Worm (Caenorhabditis elegans) whole organism, young adult: Measurements from ENCODE around the gene him-14.
A peak's percentile ranks its signal among the peaks of the same experiment; 100 is the strongest.

Source experiments
- B0019.2 ChIP-seq: fragments of 200-800 bp; sonication (Bioruptor generic); conservative IDR thresholded peaks from 2 replicates; pipeline ENCODE4 v1.3.6; 2022; ENCODE audit warnings: missing genetic modification reagents, missing genetic modification characterization, missing compliant biosample characterization
- T07F8.4 ChIP-seq: sonication (generic microtip); optimal IDR thresholded peaks from 2 replicates; lab custom pipeline; 2016; ENCODE audit warnings: mild to moderate bottlenecking, missing genetic modification characterization, moderate library complexity, missing compliant biosample characterization
- Y56A3A.18 ChIP-seq: fragments of 200-800 bp; sonication (Bioruptor generic); IDR thresholded peaks from 2 replicates; pipeline ENCODE4 v1.3.6; 2022; ENCODE audit warnings: missing genetic modification reagents, missing genetic modification characterization, missing compliant biosample characterization
- Y79H2A.3 ChIP-seq: fragments of 200-800 bp; sonication (Bioruptor generic); conservative IDR thresholded peaks from 2 replicates; pipeline ENCODE4 v1.3.6; 2022; ENCODE audit warnings: missing genetic modification reagents, missing genetic modification characterization, missing compliant biosample characterization
- ama-1 ChIP-seq, 3 experiments: fragments of 150-350 bp in 1 of 3; sonication (generic microtip) in 2 of 3; optimal IDR thresholded peaks; 2 replicates each; lab custom pipeline; 2014 to 2018; ENCODE audit warnings: missing biosample characterization in 2 of 3, missing genetic modification characterization in 2 of 3, missing genetic modification reagents in 2 of 3
- attf-5 ChIP-seq: fragments of 200-800 bp; sonication (Bioruptor generic); optimal IDR thresholded peaks from 2 replicates; lab custom pipeline; 2018; ENCODE audit warnings: mild to moderate bottlenecking, missing genetic modification characterization, missing compliant biosample characterization
- attf-6 ChIP-seq: fragments of 200-800 bp; sonication (Bioruptor generic); IDR thresholded peaks from 2 replicates; pipeline ENCODE4 v1.3.6; 2022; ENCODE audit warnings: missing genetic modification reagents, missing genetic modification characterization, missing compliant biosample characterization
- bed-1 ChIP-seq: fragments of 200-800 bp; sonication (Bioruptor generic); IDR thresholded peaks from 2 replicates; pipeline ENCODE4 v1.3.6; 2022; ENCODE audit warnings: missing genetic modification reagents, missing genetic modification characterization, missing compliant biosample characterization
- bed-2 ChIP-seq: fragments of 200-800 bp; sonication (Bioruptor generic); IDR thresholded peaks from 2 replicates; pipeline ENCODE4 v1.3.6; 2022; ENCODE audit warnings: missing genetic modification reagents, missing genetic modification characterization, missing compliant biosample characterization
- cebp-1 ChIP-seq, 2 experiments: fragments of 200-800 bp in 1 of 2; sonication (Bioruptor generic) in 1 of 2; sonication (generic microtip) in 1 of 2; IDR thresholded peaks in 1 of 2; optimal IDR thresholded peaks in 1 of 2; 2 replicates each; pipeline versions ENCODE4 v1.3.6 to Lab custom; 2017 to 2022; ENCODE audit warnings: missing compliant biosample characterization in 2 of 2, missing genetic modification characterization in 2 of 2, mild to moderate bottlenecking in 1 of 2, missing genetic modification reagents in 1 of 2, moderate library complexity in 1 of 2
- ceh-58 ChIP-seq: fragments of 200-800 bp; sonication (Bioruptor generic); IDR thresholded peaks from 2 replicates; pipeline ENCODE4 v1.3.6; 2022; ENCODE audit warnings: missing genetic modification characterization, missing compliant biosample characterization
- ceh-79 ChIP-seq: sonication (generic microtip); optimal IDR thresholded peaks from 2 replicates; lab custom pipeline; 2017; ENCODE audit warnings: mild to moderate bottlenecking, missing genetic modification characterization, missing compliant biosample characterization
- die-1 ChIP-seq: sonication (generic microtip); optimal IDR thresholded peaks from 2 replicates; lab custom pipeline; 2016; ENCODE audit warnings: missing genotype, mild to moderate bottlenecking, missing genetic modification characterization, missing compliant biosample characterization
- efl-1 ChIP-seq: fragments of 150-350 bp; optimal IDR thresholded peaks from 2 replicates; lab custom pipeline; 2014; ENCODE audit warnings: missing biosample characterization, missing genetic modification reagents, missing genetic modification characterization
- egl-44 ChIP-seq: fragments of 200-800 bp; sonication (Bioruptor generic); IDR thresholded peaks from 2 replicates; pipeline ENCODE4 v1.3.6; 2022; ENCODE audit warnings: missing genetic modification reagents, missing genetic modification characterization, missing compliant biosample characterization
- gei-17 ChIP-seq: fragments of 200-800 bp; sonication (Bioruptor generic); optimal IDR thresholded peaks from 2 replicates; lab custom pipeline; 2018; ENCODE audit warnings: mild to moderate bottlenecking, missing genetic modification characterization, missing compliant biosample characterization
- him-1 ChIP-seq: sonication (generic microtip); optimal IDR thresholded peaks from 2 replicates; lab custom pipeline; 2016; ENCODE audit warnings: missing genotype, missing genetic modification reagents, missing genetic modification characterization, missing compliant biosample characterization
- hrde-1 ChIP-seq: sonication (generic microtip); optimal IDR thresholded peaks from 2 replicates; lab custom pipeline; 2016; ENCODE audit warnings: missing genetic modification characterization, mild to moderate bottlenecking, missing compliant biosample characterization, moderate library complexity, missing genotype, missing genetic modification reagents, borderline replicate concordance
- let-526 ChIP-seq: fragments of 200-800 bp; sonication (Bioruptor generic); IDR thresholded peaks from 2 replicates; pipeline ENCODE4 v1.3.6; 2022; ENCODE audit warnings: missing genetic modification reagents, missing genetic modification characterization, missing compliant biosample characterization
- let-607 ChIP-seq, 2 experiments: fragments of 200-800 bp in 1 of 2; sonication (Bioruptor generic) in 1 of 2; sonication (generic microtip) in 1 of 2; optimal IDR thresholded peaks; 2 replicates each; lab custom pipeline; 2016 to 2018; ENCODE audit warnings: mild to moderate bottlenecking in 2 of 2, missing compliant biosample characterization in 2 of 2, missing genetic modification characterization in 2 of 2, moderate library complexity in 2 of 2, missing genotype in 1 of 2
- lin-26 ChIP-seq: fragments of 200-800 bp; sonication (Bioruptor generic); IDR thresholded peaks from 2 replicates; pipeline ENCODE4 v1.3.6; 2022; ENCODE audit warnings: missing genetic modification reagents, missing genetic modification characterization, missing compliant biosample characterization
- lin-35 ChIP-seq, 3 experiments: fragments of 150-350 bp in 2 of 3; sonication (generic microtip) in 1 of 3; optimal IDR thresholded peaks; 2 replicates each; lab custom pipeline; 2014 to 2018; ENCODE audit warnings: missing biosample characterization in 3 of 3, missing genetic modification characterization in 3 of 3, missing genetic modification reagents in 3 of 3
- lin-40 ChIP-seq: sonication (generic microtip); optimal IDR thresholded peaks from 2 replicates; lab custom pipeline; 2016; ENCODE audit warnings: missing genetic modification characterization, mild to moderate bottlenecking, missing compliant biosample characterization, missing genotype, missing genetic modification reagents
- lin-54 ChIP-seq: fragments of 200-800 bp; sonication (Bioruptor generic); optimal IDR thresholded peaks from 2 replicates; lab custom pipeline; 2018; ENCODE audit warnings: mild to moderate bottlenecking, missing genetic modification characterization, missing compliant biosample characterization
- mcd-1 ChIP-seq: fragments of 200-800 bp; sonication (Bioruptor generic); IDR thresholded peaks from 2 replicates; pipeline ENCODE4 v1.3.6; 2022; ENCODE audit warnings: missing genetic modification reagents, missing genetic modification characterization, missing compliant biosample characterization
- nhr-27 ChIP-seq: fragments of 200-800 bp; sonication (Bioruptor generic); optimal IDR thresholded peaks from 2 replicates; lab custom pipeline; 2018; ENCODE audit warnings: mild to moderate bottlenecking, missing genetic modification characterization, moderate library complexity, missing compliant biosample characterization
- nhr-80 ChIP-seq: sonication (generic microtip); optimal IDR thresholded peaks from 2 replicates; lab custom pipeline; 2016; ENCODE audit warnings: missing genetic modification characterization, missing compliant biosample characterization
- pbrm-1 ChIP-seq: fragments of 200-800 bp; sonication (Bioruptor generic); IDR thresholded peaks from 2 replicates; pipeline ENCODE4 v1.3.6; 2022; ENCODE audit warnings: missing genetic modification reagents, missing genetic modification characterization, missing compliant biosample characterization
- rcor-1 ChIP-seq: fragments of 200-800 bp; sonication (Bioruptor generic); IDR thresholded peaks from 2 replicates; pipeline ENCODE4 v1.3.6; 2022; ENCODE audit warnings: missing genetic modification reagents, missing genetic modification characterization, missing compliant biosample characterization
- snpc-3.4 ChIP-seq: sonication (generic microtip); optimal IDR thresholded peaks from 2 replicates; lab custom pipeline; 2017; ENCODE audit warnings: missing genetic modification characterization, mild to moderate bottlenecking, missing compliant biosample characterization, antibody characterized with exemption, moderate library complexity, missing genotype, missing genetic modification reagents
- somi-1 ChIP-seq: fragments of 200-800 bp; sonication (Bioruptor generic); optimal IDR thresholded peaks from 2 replicates; lab custom pipeline; 2018; ENCODE audit warnings: mild to moderate bottlenecking, missing genetic modification characterization, missing compliant biosample characterization
- unc-130 ChIP-seq: sonication (generic microtip); optimal IDR thresholded peaks from 2 replicates; lab custom pipeline; 2016; ENCODE audit warnings: missing genetic modification reagents, missing genetic modification characterization, missing compliant biosample characterization
- ztf-18 ChIP-seq: sonication (generic microtip); optimal IDR thresholded peaks from 2 replicates; lab custom pipeline; 2016; ENCODE audit warnings: missing genotype, mild to moderate bottlenecking, missing genetic modification characterization, missing compliant biosample characterization
- ztf-26 ChIP-seq: sonication (generic microtip); optimal IDR thresholded peaks from 2 replicates; lab custom pipeline; 2017; ENCODE audit warnings: missing genetic modification characterization, missing compliant biosample characterization

Gene him-14

ce11 chrII:7059274-7059757 lies 10.4 kb downstream of the him-14 start:
- TF ChIP-seq unc-130 (GFP tag; lab: Kevin White, UChicago): no peak
- TF ChIP-seq lin-40 (tag; lab: Kevin White, UChicago): peak; percentile 43
- TF ChIP-seq nhr-80 (tag; lab: Kevin White, UChicago): peak; percentile 70
- 0 out of 2 replicates have a peak, but pooled peaks have one; percentile 21 for TF ChIP-seq let-526 (GFP tag; lab: Robert Waterston, UW)
- 0 out of 2 replicates have a peak, but pooled peaks have one; percentile 36 for TF ChIP-seq Y56A3A.18 (GFP tag; lab: Robert Waterston, UW)
- peak in 1 of 2 experiments; percentile 36 for TF ChIP-seq let-607 (tag; optimal IDR thresholded peaks at IDR 0.05; lab: Kevin White, UChicago)
- TF ChIP-seq somi-1: peak; percentile 62
- TF ChIP-seq efl-1: no peak
- TF ChIP-seq pbrm-1: peak; percentile 53; the same call in 1 of the 2 replicates
- no peak for TF ChIP-seq mcd-1 (GFP tag; lab: Robert Waterston, UW)
- TF ChIP-seq lin-54: peak; percentile 29
- TF ChIP-seq attf-6: no peak
- 0 out of 2 replicates have a peak, but pooled peaks have one; percentile 53 for TF ChIP-seq lin-26 (GFP tag; lab: Robert Waterston, UW)
- TF ChIP-seq cebp-1 (GFP tag; IDR thresholded peaks at IDR 0.05; lab: Robert Waterston, UW): no peak
- peak; percentile 55 for TF ChIP-seq cebp-1 (tag; optimal IDR thresholded peaks at IDR 0.05; lab: Kevin White, UChicago)
- peak; percentile 36 for TF ChIP-seq ztf-26
- TF ChIP-seq die-1 (tag; lab: Kevin White, UChicago): peak; percentile 3
- TF ChIP-seq lin-35 (GFP tag; optimal IDR thresholded peaks at IDR 0.05; lab: Kevin White, UChicago): peak in 1 of 3 experiments; percentile 39
- TF ChIP-seq T07F8.4: no peak
- TF ChIP-seq B0019.2: no peak
- TF ChIP-seq attf-5 (GFP tag; lab: Kevin White, UChicago): peak; percentile 62

ce11 chrII:7057860-7058259 lies 11.9 kb downstream of the him-14 start, which contains the start of gene cth-2:
cth-2 (minus strand) TSS chrII:7057960.
- peak; percentile 8 for TF ChIP-seq nhr-80 (tag; lab: Kevin White, UChicago)
- TF ChIP-seq lin-40 (tag; lab: Kevin White, UChicago): no peak

ce11 chrII:7056328-7056727 lies 13.4 kb downstream of the him-14 start:
- TF ChIP-seq egl-44 (GFP tag; lab: Robert Waterston, UW): 0 out of 2 replicates have a peak, but pooled peaks have one; percentile 17
- no peak for TF ChIP-seq hrde-1 (tag; lab: Kevin White, UChicago)
- TF ChIP-seq mcd-1 (GFP tag; lab: Robert Waterston, UW): 0 out of 2 replicates have a peak, but pooled peaks have one; percentile 12
- peak; percentile 28 for TF ChIP-seq him-1 (tag; lab: Kevin White, UChicago)
- no peak for TF ChIP-seq nhr-27 (tag; lab: Kevin White, UChicago)

- TF ChIP-seq snpc-3.4 (tag; lab: Kevin White, UChicago): no peak
- no peak for TF ChIP-seq ztf-26
- no peak for TF ChIP-seq ztf-18 (tag; lab: Kevin White, UChicago)
- TF ChIP-seq ceh-79 (tag; lab: Kevin White, UChicago): no peak
- no peak for TF ChIP-seq bed-1 (GFP tag; lab: Robert Waterston, UW)
- no peak for TF ChIP-seq ceh-58
- TF ChIP-seq lin-35 (GFP tag; optimal IDR thresholded peaks at IDR 0.05; lab: Kevin White, UChicago): no peak
- no peak for TF ChIP-seq ama-1 (optimal IDR thresholded peaks at IDR 0.05; lab: Kevin White, UChicago)
- TF ChIP-seq ama-1 (GFP tag; optimal IDR thresholded peaks at IDR 0.05; lab: Kevin White, UChicago): no peak
- no peak for TF ChIP-seq Y79H2A.3 (GFP tag; lab: Robert Waterston, UW)
- TF ChIP-seq gei-17 (GFP tag; lab: Kevin White, UChicago): no peak
- TF ChIP-seq rcor-1 (GFP tag; lab: Robert Waterston, UW): no peak
- TF ChIP-seq bed-2: no peak
Observed at ce11 chrII:7054987-7055386, 14.8 kb downstream of the him-14 start, which contains the start of gene ZK1127.3. ZK1127.3 (plus strand) TSS chrII:7055287.
